Worm (Caenorhabditis elegans) whole organism, mixed stage, embryonic: ENCODE results near the gene chtb-1.

Experiments
- bed-3 ChIP-seq: fragments of 200-800 bp; sonication (Bioruptor generic); optimal IDR thresholded peaks from 3 replicates; lab custom pipeline; 2018; ENCODE audit warnings: mild to moderate bottlenecking, missing genetic modification characterization, moderate library complexity, missing compliant biosample characterization
- blmp-1 ChIP-seq: fragments of 150-350 bp; optimal IDR thresholded peaks from 2 replicates; lab custom pipeline; 2014; ENCODE audit warnings: missing biosample characterization, missing genetic modification characterization
- ceh-39 ChIP-seq: fragments of 150-350 bp; optimal IDR thresholded peaks from 2 replicates; lab custom pipeline; 2014; ENCODE audit warnings: missing biosample characterization, missing genetic modification characterization
- ceh-43 ChIP-seq: fragments of 200-800 bp; sonication (Bioruptor generic); optimal IDR thresholded peaks from 2 replicates; lab custom pipeline; 2018; ENCODE audit warnings: mild to moderate bottlenecking, missing genetic modification characterization, moderate library complexity, missing compliant biosample characterization
- ceh-83 ChIP-seq: fragments of 200-800 bp; sonication (Bioruptor generic); optimal IDR thresholded peaks from 2 replicates; lab custom pipeline; 2018; ENCODE audit warnings: mild to moderate bottlenecking, missing genetic modification characterization, missing compliant biosample characterization
- ces-1 ChIP-seq: fragments of 150-350 bp; optimal IDR thresholded peaks from 2 replicates; lab custom pipeline; 2014; ENCODE audit warnings: missing biosample characterization, missing genetic modification reagents, missing genetic modification characterization
- cnd-1 ChIP-seq: fragments of 200-800 bp; sonication (Bioruptor generic); optimal IDR thresholded peaks from 2 replicates; lab custom pipeline; 2018; ENCODE audit warnings: mild to moderate bottlenecking, missing genetic modification characterization, missing compliant biosample characterization
- drap-1 ChIP-seq: fragments of 200-800 bp; sonication (Bioruptor generic); optimal IDR thresholded peaks from 3 replicates; lab custom pipeline; 2018; ENCODE audit warnings: mild to moderate bottlenecking, missing genetic modification characterization, missing compliant biosample characterization
- elt-1 ChIP-seq: sonication (generic microtip); optimal IDR thresholded peaks from 2 replicates; lab custom pipeline; 2017; ENCODE audit warnings: missing genetic modification characterization, mild to moderate bottlenecking, missing compliant biosample characterization, antibody characterized with exemption, moderate library complexity, borderline replicate concordance; ENCODE audit not compliant: insufficient read depth
- elt-3 ChIP-seq: fragments of 150-350 bp; optimal IDR thresholded peaks from 2 replicates; lab custom pipeline; 2014; ENCODE audit warnings: missing biosample characterization, missing genetic modification characterization
- ham-2 ChIP-seq: fragments of 200-800 bp; sonication (Bioruptor generic); optimal IDR thresholded peaks from 2 replicates; lab custom pipeline; 2018; ENCODE audit warnings: mild to moderate bottlenecking, missing genetic modification characterization, missing compliant biosample characterization
- lin-13 ChIP-seq: fragments of 150-350 bp; optimal IDR thresholded peaks from 2 replicates; lab custom pipeline; 2014; ENCODE audit warnings: missing biosample characterization, missing genetic modification characterization
- lin-32 ChIP-seq: fragments of 200-800 bp; sonication (Bioruptor generic); optimal IDR thresholded peaks from 2 replicates; lab custom pipeline; 2018; ENCODE audit warnings: mild to moderate bottlenecking, missing genetic modification characterization, missing compliant biosample characterization
- lsy-2 ChIP-seq: fragments of 150-350 bp; optimal IDR thresholded peaks from 2 replicates; lab custom pipeline; 2014; ENCODE audit warnings: missing biosample characterization, missing genetic modification characterization
- mep-1 ChIP-seq: fragments of 150-350 bp; optimal IDR thresholded peaks from 2 replicates; lab custom pipeline; 2017; ENCODE audit warnings: missing biosample characterization, missing genetic modification reagents, missing genetic modification characterization, inconsistent platforms
- mls-2 ChIP-seq: sonication (generic microtip); optimal IDR thresholded peaks from 2 replicates; lab custom pipeline; 2016; ENCODE audit warnings: mild to moderate bottlenecking, missing genetic modification characterization, moderate library complexity, missing compliant biosample characterization
- nhr-12 ChIP-seq: fragments of 150-350 bp; optimal IDR thresholded peaks from 2 replicates; lab custom pipeline; 2014; ENCODE audit warnings: missing biosample characterization, missing genetic modification characterization
- nhr-237 ChIP-seq: fragments of 150-350 bp; optimal IDR thresholded peaks from 2 replicates; lab custom pipeline; 2014; ENCODE audit warnings: missing biosample characterization, missing genetic modification characterization
- nhr-76 ChIP-seq: sonication (generic microtip); optimal IDR thresholded peaks from 2 replicates; lab custom pipeline; 2017; ENCODE audit warnings: missing biosample characterization, missing genetic modification characterization
- pha-4 ChIP-seq: fragments of 150-350 bp; optimal IDR thresholded peaks from 2 replicates; lab custom pipeline; 2018; ENCODE audit warnings: missing biosample characterization, missing genetic modification reagents, missing genetic modification characterization
- sem-2 ChIP-seq: fragments of 200-800 bp; sonication (Bioruptor generic); optimal IDR thresholded peaks from 2 replicates; lab custom pipeline; 2018; ENCODE audit warnings: mild to moderate bottlenecking, missing genetic modification characterization, missing compliant biosample characterization
- sptf-1 ChIP-seq: sonication (generic microtip); optimal IDR thresholded peaks from 2 replicates; lab custom pipeline; 2017; ENCODE audit warnings: mild to moderate bottlenecking, missing genetic modification characterization, moderate library complexity, missing compliant biosample characterization
- tbx-8 ChIP-seq: fragments of 200-800 bp; sonication (Bioruptor generic); optimal IDR thresholded peaks from 2 replicates; lab custom pipeline; 2018; ENCODE audit warnings: mild to moderate bottlenecking, missing genetic modification characterization, moderate library complexity, missing compliant biosample characterization
- unc-120 ChIP-seq: sonication (generic microtip); optimal IDR thresholded peaks from 2 replicates; lab custom pipeline; 2017; ENCODE audit warnings: missing genetic modification characterization, missing compliant biosample characterization; ENCODE audit not compliant: poor library complexity, severe bottlenecking
- unc-62 ChIP-seq: fragments of 150-350 bp; optimal IDR thresholded peaks from 2 replicates; lab custom pipeline; 2014; ENCODE audit warnings: missing biosample characterization, missing genetic modification reagents, missing genetic modification characterization
- zip-8 ChIP-seq: fragments of 150-350 bp; optimal IDR thresholded peaks from 2 replicates; lab custom pipeline; 2014; ENCODE audit warnings: missing biosample characterization, missing genetic modification characterization
- ztf-11 ChIP-seq: fragments of 150-350 bp; optimal IDR thresholded peaks from 2 replicates; lab custom pipeline; 2014; ENCODE audit warnings: missing biosample characterization, missing genetic modification characterization

The chtb-1 gene

DNA sequence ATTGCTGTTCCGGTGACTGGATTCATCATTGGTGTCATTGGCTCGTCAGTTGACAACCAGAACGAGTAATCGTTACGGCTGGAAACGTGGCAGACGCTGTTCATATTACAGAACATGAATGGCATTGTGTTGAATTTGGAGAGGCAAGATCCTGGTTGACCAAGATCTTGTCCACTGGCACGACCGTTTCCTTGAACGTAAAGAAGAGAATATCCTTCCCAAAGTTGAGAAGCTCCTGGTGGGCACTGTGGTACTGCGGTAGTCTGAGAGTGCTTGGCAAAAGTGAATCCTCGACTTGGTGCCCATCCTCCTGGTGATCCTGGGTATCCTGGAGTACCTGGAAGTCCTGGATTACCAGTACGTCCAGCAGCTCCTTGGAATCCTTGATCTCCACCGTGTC is 17.3 kb downstream of the chtb-1 start:
- TF ChIP-seq sem-2 (GFP tag; lab: Kevin White, UChicago) (no peak), ceh-39 (tag; lab: Kevin White, UChicago) (no peak), pha-4 (tag; lab: Kevin White, UChicago) (no peak), ceh-43 (GFP tag; lab: Kevin White, UChicago) (no peak), ces-1 (GFP tag; lab: Kevin White, UChicago) (no peak), elt-1 (no peak), drap-1 (GFP tag; lab: Kevin White, UChicago) (no peak), sptf-1 (no peak)

ce11 chrIII:9336807-9337206 is 18.5 kb downstream of the chtb-1 start:
- TF ChIP-seq mep-1 (tag; lab: Kevin White, UChicago) = no peak
- TF ChIP-seq lsy-2 = no peak
- TF ChIP-seq elt-3 (tag; lab: Kevin White, UChicago) = no peak
- TF ChIP-seq nhr-76 (tag; lab: Kevin White, UChicago) = no peak
- TF ChIP-seq blmp-1 = no peak
- TF ChIP-seq elt-1 = no peak
- no peak for TF ChIP-seq ceh-39 (tag; lab: Kevin White, UChicago)
- no peak for TF ChIP-seq nhr-237
- TF ChIP-seq nhr-12 (tag; lab: Kevin White, UChicago) = no peak
- no peak for TF ChIP-seq sptf-1
- TF ChIP-seq sem-2 (GFP tag; lab: Kevin White, UChicago) = no peak
- no peak for TF ChIP-seq ztf-11 (tag; lab: Kevin White, UChicago)

ce11 chrIII:9335076-9335475 is 20.2 kb downstream of the chtb-1 start:
- TF ChIP-seq blmp-1 = peak; percentile 16
- no peak for TF ChIP-seq nhr-76 (tag; lab: Kevin White, UChicago)
- TF ChIP-seq zip-8 = no peak
- TF ChIP-seq ham-2 (GFP tag; lab: Kevin White, UChicago) = peak; percentile 15
- TF ChIP-seq lin-32 (GFP tag; lab: Kevin White, UChicago) = no peak
- no peak for TF ChIP-seq mls-2 (tag; lab: Kevin White, UChicago)

ce11 chrIII:9334174-9334573 is 21.1 kb downstream of the chtb-1 start, which contains the start of gene elo-4:
elo-4 (minus strand) TSS chrIII:9334274.
- TF ChIP-seq ceh-83 (GFP tag; lab: Kevin White, UChicago) (no peak), bed-3 (GFP tag; lab: Kevin White, UChicago) (no peak), cnd-1 (tag; lab: Kevin White, UChicago) (no peak), drap-1 (GFP tag; lab: Kevin White, UChicago) (no peak), unc-62 (GFP tag; lab: Kevin White, UChicago) (no peak), lin-13 (tag; lab: Kevin White, UChicago) (no peak), mep-1 (tag; lab: Kevin White, UChicago) (no peak)
- TF ChIP-seq, all 35 proteins: peak for 0

DNA sequence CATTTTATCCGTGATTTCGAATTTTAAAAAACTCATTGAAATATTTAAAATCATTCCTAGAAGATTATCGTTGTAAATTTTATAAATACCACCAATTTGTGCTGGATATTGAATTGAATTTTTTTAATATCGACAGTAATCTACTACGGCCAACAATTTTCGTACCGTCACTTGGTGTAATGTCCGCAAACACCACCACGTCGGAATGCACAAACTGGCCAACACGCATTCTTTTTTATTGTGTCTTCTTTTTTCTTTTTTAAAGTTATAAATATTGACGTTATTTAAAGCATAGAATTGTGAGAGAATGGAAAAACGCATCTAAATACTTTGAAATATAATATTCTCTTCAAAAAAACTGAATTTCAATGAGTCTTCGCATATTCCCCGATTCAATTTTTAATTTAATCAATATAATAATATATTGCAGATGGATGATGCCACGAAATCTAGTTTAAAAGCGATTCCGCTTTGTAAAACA is 24.1 kb downstream of the chtb-1 start, which contains the start of gene ufc-1:
Gene ufc-1 (plus strand): TSS at position 431 of the 481 bp plus-strand sequence.
- TF ChIP-seq elt-3 (tag; lab: Kevin White, UChicago) (no peak), ces-1 (GFP tag; lab: Kevin White, UChicago) (peak; percentile 32), unc-62 (GFP tag; lab: Kevin White, UChicago) (no peak), mls-2 (tag; lab: Kevin White, UChicago) (no peak), lsy-2 (no peak)

DNA sequence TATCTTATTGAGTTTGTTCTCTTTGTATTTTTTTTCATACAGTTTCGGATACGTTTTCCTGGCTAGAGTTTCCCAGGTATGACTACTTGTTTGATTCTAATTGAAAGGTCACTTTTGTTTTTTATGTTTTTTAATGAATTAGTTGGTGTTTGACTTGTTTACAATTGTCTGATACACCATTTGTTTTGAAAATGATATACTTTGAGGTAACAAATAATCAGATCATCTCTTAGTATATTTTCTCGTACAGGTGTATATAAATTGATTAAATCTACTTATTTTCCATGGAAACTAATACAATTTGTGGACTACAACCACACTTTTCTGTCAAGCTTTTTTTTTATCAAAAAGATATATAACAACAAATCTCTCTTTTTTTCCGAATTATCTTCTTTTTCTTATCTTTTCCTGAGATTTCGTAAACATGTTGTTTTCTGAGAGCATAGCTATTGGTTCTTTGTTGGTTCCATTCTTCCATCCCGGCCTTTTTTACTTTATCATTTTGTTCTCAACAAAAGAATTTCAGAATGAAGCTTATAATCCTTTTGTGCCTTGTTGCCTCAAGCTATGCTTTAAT is 25.4 kb downstream of the chtb-1 start, which contains the start of gene ttr-5:
Gene ttr-5 (plus strand): TSS at position 527 of the 577 bp plus-strand sequence.
- TF ChIP-seq mls-2 (tag; lab: Kevin White, UChicago) (no peak), elt-1 (no peak), ceh-43 (GFP tag; lab: Kevin White, UChicago) (no peak), lsy-2 (no peak), nhr-237 (no peak), unc-120 (tag; lab: Kevin White, UChicago) (no peak), tbx-8 (no peak)
